Worm (Caenorhabditis elegans) whole organism, young adult: Measurements from ENCODE around the gene gln-1.

ENCODE experiments used
- athp-1 ChIP-seq: sonication (generic microtip); optimal IDR thresholded peaks from 2 replicates; lab custom pipeline; 2017; ENCODE audit warnings: mild to moderate bottlenecking, missing genetic modification characterization, missing compliant biosample characterization
- let-526 ChIP-seq: fragments of 200-800 bp; sonication (Bioruptor generic); IDR thresholded peaks from 2 replicates; pipeline ENCODE4 v1.3.6; 2022; ENCODE audit warnings: missing genetic modification reagents, missing genetic modification characterization, missing compliant biosample characterization
- nhr-120 ChIP-seq: fragments of 200-800 bp; sonication (Bioruptor generic); IDR thresholded peaks from 2 replicates; pipeline ENCODE4 v1.3.6; 2022; ENCODE audit warnings: missing genetic modification characterization, missing compliant biosample characterization
- nhr-90 ChIP-seq: sonication (generic microtip); optimal IDR thresholded peaks from 2 replicates; lab custom pipeline; 2016; ENCODE audit warnings: missing genotype, mild to moderate bottlenecking, missing genetic modification characterization, missing compliant biosample characterization

- TF ChIP-seq athp-1 (no peak), let-526 (GFP tag; lab: Robert Waterston, UW) (no peak), nhr-90 (tag; lab: Kevin White, UChicago) (no peak), nhr-120 (GFP tag; lab: Robert Waterston, UW) (no peak)
Measured at ce11 chrX:6100395-6101099, 42.5 kb downstream of the gln-1 start.
